Fruit fly (Drosophila melanogaster) ovary, adult (tissue): ENCODE results near the gene Rdl.

Experiments used
- CG17801 ChIP-seq: fragments of 200-800 bp; optimal IDR thresholded peaks from 2 replicates; lab custom pipeline; 2019; ENCODE audit warnings: missing biosample characterization, mild to moderate bottlenecking, missing genetic modification characterization, moderate library complexity; ENCODE audit not compliant: partially characterized antibody

Rdl gene

dm6 chr3L:9182053-9182572, at the start of gene Rdl:
Gene Rdl (minus strand): TSS chr3L:9182149.
- TF ChIP-seq CG17801 (GFP tag; lab: Kevin White, UChicago) = no peak

- no peak for TF ChIP-seq CG17801 (GFP tag; lab: Kevin White, UChicago)
These were observed 29.5 kb upstream of the Rdl start, which contains the start of gene CG4476 for dm6 chr3L:9211302-9211930. Gene CG4476 (plus strand): TSS chr3L:9211880.

- TF ChIP-seq CG17801 (GFP tag; lab: Kevin White, UChicago) = no peak
These were observed 27.7 kb upstream of the Rdl start for dm6 chr3L:9209665-9210064.

- TF ChIP-seq CG17801 (GFP tag; lab: Kevin White, UChicago) = no peak
These were observed 26.9 kb upstream of the Rdl start, which contains the start of gene Slc45-1 for dm6 chr3L:9208704-9209405. Gene Slc45-1 (minus strand): TSS chr3L:9208853.

dm6 chr3L:9193003-9193402, 11.1 kb upstream of the Rdl start:
- no peak for TF ChIP-seq CG17801 (GFP tag; lab: Kevin White, UChicago)

dm6 chr3L:9188622-9189021, 6.7 kb upstream of the Rdl start:
- no peak for TF ChIP-seq CG17801 (GFP tag; lab: Kevin White, UChicago)

dm6 chr3L:9151183-9151786, 30.7 kb downstream of the Rdl start:
- TF ChIP-seq CG17801 (GFP tag; lab: Kevin White, UChicago) = no peak

- TF ChIP-seq CG17801 (GFP tag; lab: Kevin White, UChicago) = no peak
These were observed 40.0 kb downstream of the Rdl start for dm6 chr3L:9141998-9142397.

- TF ChIP-seq CG17801 (GFP tag; lab: Kevin White, UChicago) = no peak
These were observed 42.4 kb downstream of the Rdl start for dm6 chr3L:9139553-9139952.

- TF ChIP-seq CG17801 (GFP tag; lab: Kevin White, UChicago) = no peak
These were observed 44.7 kb downstream of the Rdl start, which contains the start of the genes Use1 and nwk for dm6 chr3L:9136976-9137954. Gene Use1 (minus strand): TSS chr3L:9137181. Gene nwk (plus strand): TSS chr3L:9137860.

- TF ChIP-seq CG17801 (GFP tag; lab: Kevin White, UChicago) = no peak
These were observed 46.2 kb downstream of the Rdl start for dm6 chr3L:9135792-9136191.

- TF ChIP-seq CG17801 (GFP tag; lab: Kevin White, UChicago) = no peak
These were observed 47.6 kb downstream of the Rdl start, which contains the start of the genes bol and Dhpr for dm6 chr3L:9134349-9134748. Gene bol (minus strand): TSS chr3L:9134405. Gene Dhpr (plus strand): TSS chr3L:9134560.

- TF ChIP-seq CG17801 (GFP tag; lab: Kevin White, UChicago) = no peak
These were observed 52.3 kb downstream of the Rdl start for dm6 chr3L:9129583-9130146.
